Worm (Caenorhabditis elegans): ENCODE results near the gene F35F10.13.

DNA sequence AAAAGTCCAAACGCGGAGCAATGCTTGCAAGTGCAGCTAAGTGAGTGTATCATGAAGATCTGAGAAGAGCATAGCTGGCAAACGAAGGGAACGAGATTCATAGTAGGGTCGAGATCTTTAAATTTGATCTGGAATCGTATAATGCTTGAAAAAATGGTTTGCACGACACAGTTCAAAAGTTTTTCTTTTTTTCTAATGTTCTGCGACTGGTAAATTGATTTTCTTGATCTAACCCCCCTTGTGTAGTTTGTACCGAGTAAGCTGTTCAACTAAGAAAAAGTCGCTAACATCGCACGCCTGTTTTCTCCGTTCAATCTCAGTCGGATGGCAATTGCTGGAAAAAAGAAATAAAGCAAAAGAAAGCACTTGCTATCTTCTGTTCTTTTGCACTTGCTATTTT, 1.6 kb upstream of the F35F10.13 start, which contains the start of gene C17B7.14:
- TF ChIP-seq D1046.2 (GFP tag; IDR thresholded peaks at IDR 0.05): no peak
- TF ChIP-seq nhr-25 (tag; optimal IDR thresholded peaks at IDR 0.05; ENCODE audit: borderline replicate concordance, insufficient read depth): no peak
- no peak for TF ChIP-seq Y5F2A.4 (GFP tag; optimal IDR thresholded peaks at IDR 0.05)
- no peak for TF ChIP-seq set-16 (GFP tag; IDR thresholded peaks at IDR 0.05)
- no peak for TF ChIP-seq mdl-1 (tag; optimal IDR thresholded peaks at IDR 0.05)
- no peak for TF ChIP-seq unc-39 (tag; optimal IDR thresholded peaks at IDR 0.05)
- no peak for TF ChIP-seq mep-1 (tag; optimal IDR thresholded peaks at IDR 0.05)
- TF ChIP-seq php-3 (GFP tag; IDR thresholded peaks at IDR 0.05): no peak
- TF ChIP-seq nhr-11 (tag; optimal IDR thresholded peaks at IDR 0.05): no peak
- no peak for TF ChIP-seq ceh-82 (tag; optimal IDR thresholded peaks at IDR 0.05)
- no peak for TF ChIP-seq ces-1 (GFP tag; optimal IDR thresholded peaks at IDR 0.05)
- TF ChIP-seq daf-12 (tag; optimal IDR thresholded peaks at IDR 0.05): no peak
- TF ChIP-seq hlh-11 (tag; optimal IDR thresholded peaks at IDR 0.05): no peak
